Fruit fly (Drosophila melanogaster): Measurements from ENCODE around the gene CG8620.
A peak's percentile ranks its signal among the peaks of the same experiment; 100 is the strongest.

The CG8620 gene

dm6 chr3L:7133699-7134655 is 23.9 kb upstream of the CG8620 start, which contains the start of gene melt (continued):
- TF ChIP-seq CG2889 (GFP tag; IDR thresholded peaks at IDR 0.05) (peak; percentile 75), Aef1 (GFP tag; IDR thresholded peaks at IDR 0.05) (peak; percentile 66; the same call in 1 of the 3 replicates), Jarid2 (GFP tag; optimal IDR thresholded peaks at IDR 0.05) (peak; percentile 91), vfl (GFP tag; optimal IDR thresholded peaks at IDR 0.05) (peak; percentile 81), CoRest (tag; optimal IDR thresholded peaks at IDR 0.05) (peak; percentile 94), CG4820 (GFP tag; optimal IDR thresholded peaks at IDR 0.05) (peak; percentile 85), Deaf1 (tag; optimal IDR thresholded peaks at IDR 0.05) (peak; percentile 90), TFAM (GFP tag; optimal IDR thresholded peaks at IDR 0.05) (peak; percentile 35), fd102C (GFP tag; optimal IDR thresholded peaks at IDR 0.05) (peak; percentile 45), tna (GFP tag; IDR thresholded peaks at IDR 0.05; ENCODE audit: partially characterized antibody) (peak; percentile 41; the same call in 1 of the 2 replicates), E2f2 (GFP tag; IDR thresholded peaks at IDR 0.05) (peak; percentile 46), CTCF (GFP tag; optimal IDR thresholded peaks at IDR 0.05) (peak; percentile 31), Bdp1 (GFP tag; optimal IDR thresholded peaks at IDR 0.05) (peak; percentile 66), ara (GFP tag; IDR thresholded peaks at IDR 0.05) (peak; percentile 76), CG7987 (GFP tag; optimal IDR thresholded peaks at IDR 0.05) (peak; percentile 32), CG2875 (GFP tag; optimal IDR thresholded peaks at IDR 0.05) (peak; percentile 62), gcm2 (GFP tag; optimal IDR thresholded peaks at IDR 0.05) (peak; percentile 66), danr (GFP tag; IDR thresholded peaks at IDR 0.05) (peak; percentile 51; the same call in 1 of the 2 replicates), CG9215 (GFP tag; IDR thresholded peaks at IDR 0.05) (peak; percentile 86), en (GFP tag; optimal IDR thresholded peaks at IDR 0.05) (peak; percentile 80), CG15011 (GFP tag; optimal IDR thresholded peaks at IDR 0.05) (peak; percentile 84), kah (GFP tag; optimal IDR thresholded peaks at IDR 0.05) (peak; percentile 54), tin (GFP tag; optimal IDR thresholded peaks at IDR 0.05) (peak; percentile 83), gcm (GFP tag; optimal IDR thresholded peaks at IDR 0.05) (peak; percentile 82), CG11456 (GFP tag; IDR thresholded peaks at IDR 0.05) (0 out of 3 replicates have a peak, but pooled peaks have one; percentile 56), wdn (GFP tag; IDR thresholded peaks at IDR 0.05) (peak; percentile 59; the same call in 1 of the 2 replicates), CG6765 (GFP tag; optimal IDR thresholded peaks at IDR 0.05) (peak; percentile 58), CG13775 (GFP tag; optimal IDR thresholded peaks at IDR 0.05) (peak; percentile 91), dpn (GFP tag; optimal IDR thresholded peaks at IDR 0.05) (peak; percentile 87 to 92), peb (GFP tag; IDR thresholded peaks at IDR 0.05) (peak; percentile 70), CG6175 (GFP tag; IDR thresholded peaks at IDR 0.05) (no peak), dan (GFP tag; IDR thresholded peaks at IDR 0.05) (peak; percentile 39; the same call in 1 of the 2 replicates), CG16863 (GFP tag; optimal IDR thresholded peaks at IDR 0.05) (peak; percentile 83), chm (GFP tag; IDR thresholded peaks at IDR 0.05) (0 out of 2 replicates have a peak, but pooled peaks have one; percentile 17), CG12769 (tag; optimal IDR thresholded peaks at IDR 0.05) (peak; percentile 48), Hr39 (optimal IDR thresholded peaks at IDR 0.05) (no peak), CG8281 (tag; optimal IDR thresholded peaks at IDR 0.05) (peak; percentile 67), D19B (GFP tag; optimal IDR thresholded peaks at IDR 0.05) (peak; percentile 99), CG15269 (tag; optimal IDR thresholded peaks at IDR 0.05) (peak; percentile 87), CG4424 (GFP tag; optimal IDR thresholded peaks at IDR 0.05) (peak; percentile 89), Dip2 (GFP tag; IDR thresholded peaks at IDR 0.05) (no peak), CG3163 (GFP tag; optimal IDR thresholded peaks at IDR 0.05) (peak; percentile 69), Ets97D (GFP tag; optimal IDR thresholded peaks at IDR 0.05) (peak; percentile 87), CG15514 (GFP tag; optimal IDR thresholded peaks at IDR 0.05) (peak; percentile 69), GATAe (GFP tag; conservative IDR thresholded peaks at IDR 0.05) (no peak), CG7963 (GFP tag; IDR thresholded peaks at IDR 0.05; ENCODE audit: partially characterized antibody) (no peak), prd (optimal IDR thresholded peaks at IDR 0.05) (no peak), prd (GFP tag; IDR thresholded peaks at IDR 0.05) (peak; percentile 88), CG4854 (GFP tag; optimal IDR thresholded peaks at IDR 0.05) (peak; percentile 82)
